Fruit fly (Drosophila melanogaster): ENCODE data around the gene ssp2.

The ssp2 gene

DNA sequence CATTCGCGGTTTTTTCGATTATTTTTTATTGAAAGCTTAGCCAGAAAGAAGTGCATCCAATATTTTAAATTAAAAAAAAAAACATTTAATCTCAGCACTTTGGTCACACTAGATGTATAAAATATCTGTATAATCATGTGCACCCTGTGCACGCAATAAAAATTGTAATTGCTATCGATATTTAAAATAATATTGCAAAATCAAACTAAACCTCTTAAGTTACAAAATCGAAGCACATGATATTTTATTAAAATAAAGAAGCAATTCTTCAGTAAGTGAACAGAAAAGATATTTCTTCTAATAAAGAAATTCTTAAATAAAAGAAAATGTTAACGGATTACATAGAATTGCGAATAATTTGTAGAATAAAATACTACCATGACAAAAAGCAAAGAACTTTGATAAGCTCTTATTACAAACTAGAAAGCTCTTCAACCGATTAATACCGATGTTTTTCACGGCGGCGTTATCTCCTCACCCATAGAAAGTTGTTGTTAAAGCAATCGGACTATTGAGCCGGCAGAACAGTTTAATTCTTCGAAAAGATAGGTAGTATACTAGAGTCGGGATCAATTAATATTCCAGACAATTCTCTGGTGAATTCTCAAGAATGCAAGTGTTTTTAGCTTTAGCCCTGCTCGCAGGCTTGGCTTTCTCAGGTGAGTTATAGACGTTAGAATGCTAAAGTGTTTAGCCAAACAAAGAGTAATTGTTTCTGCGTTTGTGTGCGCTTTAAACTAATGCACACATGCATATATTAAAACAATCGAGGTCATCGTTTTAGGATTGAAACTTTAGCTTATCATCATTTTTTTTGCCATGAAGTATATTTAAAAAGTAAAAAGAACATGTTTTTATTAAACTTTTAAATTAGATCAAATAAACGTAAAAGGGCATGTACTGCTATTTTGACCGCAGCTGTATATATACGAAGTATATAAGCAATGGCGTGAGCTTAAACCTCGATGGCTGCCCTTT is 29.0 kb downstream of the ssp2 start, which contains the start of gene CtsK1:
CtsK1 (plus strand) TSS at position 490 of the 978 bp plus-strand sequence.
- TF ChIP-seq knrl (GFP tag; IDR thresholded peaks at IDR 0.05; ENCODE audit: partially characterized antibody): peak; percentile 75
- peak; percentile 48 for TF ChIP-seq Abd-B (GFP tag; optimal IDR thresholded peaks at IDR 0.05)
- TF ChIP-seq vvl (GFP tag; IDR thresholded peaks at IDR 0.05): peak; percentile 62
- TF ChIP-seq Fer2 (tag; optimal IDR thresholded peaks at IDR 0.05): no peak
- no peak for TF ChIP-seq CG18476 (GFP tag; optimal IDR thresholded peaks at IDR 0.05)
- TF ChIP-seq CG14441 (GFP tag; IDR thresholded peaks at IDR 0.05): peak; percentile 50; the same call in 1 of the 2 replicates
- TF ChIP-seq Deaf1 (tag; optimal IDR thresholded peaks at IDR 0.05): no peak
- TF ChIP-seq CG2129 (GFP tag; IDR thresholded peaks at IDR 0.05; ENCODE audit: partially characterized antibody): 0 out of 2 replicates have a peak, but pooled peaks have one; percentile 12
- no peak for TF ChIP-seq crc (GFP tag; optimal IDR thresholded peaks at IDR 0.05)
- peak; percentile 34 for TF ChIP-seq CG2120 (GFP tag; optimal IDR thresholded peaks at IDR 0.05)
- no peak for TF ChIP-seq en (GFP tag; optimal IDR thresholded peaks at IDR 0.05)
- TF ChIP-seq Dbx (GFP tag; IDR thresholded peaks at IDR 0.05): peak; percentile 36; the same call in 1 of the 3 replicates
- TF ChIP-seq btn (GFP tag; optimal IDR thresholded peaks at IDR 0.05): no peak
- TF ChIP-seq CG6175 (GFP tag; IDR thresholded peaks at IDR 0.05): no peak
- TF ChIP-seq CG10979 (tag; optimal IDR thresholded peaks at IDR 0.05): peak; percentile 6
- TF ChIP-seq Antp (GFP tag; optimal IDR thresholded peaks at IDR 0.05): no peak
- peak; percentile 25; the same call in 1 of the 2 replicates for TF ChIP-seq ara (GFP tag; IDR thresholded peaks at IDR 0.05)
- no peak for TF ChIP-seq wor (GFP tag; IDR thresholded peaks at IDR 0.05)
- peak; percentile 98 for TF ChIP-seq stwl (tag; optimal IDR thresholded peaks at IDR 0.05)
- 0 out of 4 replicates have a peak, but pooled peaks have one; percentile 71 for TF ChIP-seq chinmo (GFP tag; IDR thresholded peaks at IDR 0.05; ENCODE audit: partially characterized antibody)
- TF ChIP-seq Xbp1 (GFP tag; optimal IDR thresholded peaks at IDR 0.05): peak; percentile 15
- peak; percentile 54 for TF ChIP-seq nom (GFP tag; optimal IDR thresholded peaks at IDR 0.05)
- no peak for TF ChIP-seq Dip3 (GFP tag; optimal IDR thresholded peaks at IDR 0.05)
- no peak for TF ChIP-seq CG8290 (GFP tag; optimal IDR thresholded peaks at IDR 0.05)
- no peak for TF ChIP-seq CG8290 (tag; optimal IDR thresholded peaks at IDR 0.05)
- no peak for TF ChIP-seq shn (GFP tag; optimal IDR thresholded peaks at IDR 0.05)
- TF ChIP-seq CG10267 (tag; optimal IDR thresholded peaks at IDR 0.05): peak; percentile 38
- peak; percentile 78 for TF ChIP-seq Doc3 (GFP tag; IDR thresholded peaks at IDR 0.05; ENCODE audit: partially characterized antibody)
- no peak for TF ChIP-seq Chrac-16 (GFP tag; optimal IDR thresholded peaks at IDR 0.05)
- no peak for TF ChIP-seq chn (GFP tag; optimal IDR thresholded peaks at IDR 0.05)
- 0 out of 3 replicates have a peak, but pooled peaks have one; percentile 18 for TF ChIP-seq H15 (GFP tag; IDR thresholded peaks at IDR 0.05)
- TF ChIP-seq CG13894 (tag; optimal IDR thresholded peaks at IDR 0.05): no peak
- no peak for TF ChIP-seq CG14050 (GFP tag; IDR thresholded peaks at IDR 0.05)
- no peak for TF ChIP-seq CG16863 (GFP tag; optimal IDR thresholded peaks at IDR 0.05)
- no peak for TF ChIP-seq CG1602 (GFP tag; optimal IDR thresholded peaks at IDR 0.05)
- no peak for TF ChIP-seq klu (GFP tag; IDR thresholded peaks at IDR 0.05)
- no peak for TF ChIP-seq ken (GFP tag; IDR thresholded peaks at IDR 0.05)
- TF ChIP-seq HLH3B (GFP tag; IDR thresholded peaks at IDR 0.05): 0 out of 2 replicates have a peak, but pooled peaks have one; percentile 34
- TF ChIP-seq CG34422 (GFP tag; IDR thresholded peaks at IDR 0.05): 0 out of 3 replicates have a peak, but pooled peaks have one; percentile 54
- peak; percentile 54 for TF ChIP-seq sqz (GFP tag; optimal IDR thresholded peaks at IDR 0.05)
- no peak for TF ChIP-seq CG34376 (GFP tag; optimal IDR thresholded peaks at IDR 0.05)
- 0 out of 2 replicates have a peak, but pooled peaks have one; percentile 4 for TF ChIP-seq dati (GFP tag; IDR thresholded peaks at IDR 0.05)
- TF ChIP-seq cato (GFP tag; optimal IDR thresholded peaks at IDR 0.05; ENCODE audit: borderline replicate concordance): no peak
- TF ChIP-seq CG7556 (GFP tag; optimal IDR thresholded peaks at IDR 0.05): no peak
- TF ChIP-seq CG14667 (GFP tag; IDR thresholded peaks at IDR 0.05): no peak
- no peak for TF ChIP-seq MTF-1 (GFP tag; optimal IDR thresholded peaks at IDR 0.05; ENCODE audit: borderline replicate concordance)
- TF ChIP-seq CG18599 (GFP tag; optimal IDR thresholded peaks at IDR 0.05): peak; percentile 26
- TF ChIP-seq YL-1 (GFP tag; optimal IDR thresholded peaks at IDR 0.05): no peak
